Fruit fly (Drosophila melanogaster) whole organism, prepupa: Measurements from ENCODE around the gene Snap24.
A peak's percentile ranks its signal among the peaks of the same experiment; 100 is the strongest.

ENCODE experiments used
- CG10669 ChIP-seq: fragments of 200-800 bp; sonication (Bioruptor generic); optimal IDR thresholded peaks from 3 replicates; lab custom pipeline; 2018; ENCODE audit warnings: missing biosample characterization, mild to moderate bottlenecking, missing genetic modification characterization, moderate library complexity
- CG11902 ChIP-seq: fragments of 200-800 bp; sonication (Bioruptor generic); optimal IDR thresholded peaks from 3 replicates; lab custom pipeline; 2016; ENCODE audit warnings: missing biosample characterization, missing genetic modification characterization
- CG15336 ChIP-seq: fragments of 200-800 bp; sonication (Bioruptor generic); IDR thresholded peaks from 2 replicates; pipeline ENCODE4 v1.3.6; 2022; ENCODE audit warnings: missing biosample characterization, missing genetic modification characterization
- CG1621 ChIP-seq: fragments of 200-800 bp; sonication (Bioruptor generic); optimal IDR thresholded peaks from 3 replicates; lab custom pipeline; 2018; ENCODE audit warnings: missing biosample characterization, mild to moderate bottlenecking, missing genetic modification characterization
- CG3032 ChIP-seq: fragments of 200-800 bp; optimal IDR thresholded peaks from 2 replicates; lab custom pipeline; 2019; ENCODE audit warnings: missing biosample characterization, mild to moderate bottlenecking, missing genetic modification characterization, moderate library complexity
- CG31627 ChIP-seq: fragments of 200-800 bp; sonication (Bioruptor generic); optimal IDR thresholded peaks from 3 replicates; lab custom pipeline; 2016; ENCODE audit warnings: missing biosample characterization, missing genetic modification characterization
- CG32006 ChIP-seq: fragments of 200-800 bp; sonication (Bioruptor generic); optimal IDR thresholded peaks from 3 replicates; lab custom pipeline; 2017; ENCODE audit warnings: missing biosample characterization, mild to moderate bottlenecking, missing genetic modification characterization
- CG6163 ChIP-seq: fragments of 200-800 bp; sonication (Bioruptor generic); IDR thresholded peaks from 3 replicates; pipeline ENCODE4 v1.3.6; 2022; ENCODE audit warnings: missing biosample characterization, missing genetic modification characterization
- CG6276 ChIP-seq: fragments of 200-800 bp; sonication (Bioruptor generic); optimal IDR thresholded peaks from 2 replicates; lab custom pipeline; 2017; ENCODE audit warnings: missing biosample characterization, mild to moderate bottlenecking, missing genetic modification characterization
- CG6792 ChIP-seq: fragments of 200-800 bp; sonication (Bioruptor generic); optimal IDR thresholded peaks from 3 replicates; lab custom pipeline; 2016; ENCODE audit warnings: missing biosample characterization, missing genetic modification characterization
- CG6808 ChIP-seq: fragments of 200-800 bp; sonication (Bioruptor generic); optimal IDR thresholded peaks from 3 replicates; lab custom pipeline; 2017; ENCODE audit warnings: missing biosample characterization, missing genetic modification characterization, mild to moderate bottlenecking, moderate library complexity, missing genetic modification reagents
- CG7368 ChIP-seq: fragments of 200-800 bp; sonication (Bioruptor generic); optimal IDR thresholded peaks from 3 replicates; lab custom pipeline; 2016; ENCODE audit warnings: missing biosample characterization, missing genetic modification characterization
- CG9139 ChIP-seq: fragments of 200-800 bp; sonication (Bioruptor generic); optimal IDR thresholded peaks from 3 replicates; lab custom pipeline; 2017; ENCODE audit warnings: missing biosample characterization, mild to moderate bottlenecking, missing genetic modification characterization
- Eip75B ChIP-seq: fragments of 200-800 bp; sonication (Bioruptor generic); optimal IDR thresholded peaks from 3 replicates; lab custom pipeline; 2016; ENCODE audit warnings: missing biosample characterization, missing genetic modification characterization
- Eip78C ChIP-seq: fragments of 200-800 bp; sonication (Bioruptor generic); peaks from one replicate; lab custom pipeline; 2016; ENCODE audit warnings: missing biosample characterization, missing genetic modification characterization
- Eip93F ChIP-seq: fragments of 200-800 bp; sonication (Bioruptor generic); optimal IDR thresholded peaks from 2 replicates; lab custom pipeline; 2016; ENCODE audit warnings: missing biosample characterization, mild to moderate bottlenecking, missing genetic modification characterization
- Ets21C ChIP-seq: fragments of 200-800 bp; sonication (Bioruptor generic); optimal IDR thresholded peaks from 3 replicates; lab custom pipeline; 2016; ENCODE audit warnings: missing biosample characterization, missing genetic modification characterization
- Ets96B ChIP-seq: fragments of 200-800 bp; optimal IDR thresholded peaks from 2 replicates; lab custom pipeline; 2019; ENCODE audit warnings: missing biosample characterization, mild to moderate bottlenecking, missing genetic modification characterization, moderate library complexity
- Gug ChIP-seq: fragments of 200-800 bp; sonication (Bioruptor generic); IDR thresholded peaks from 2 replicates; pipeline ENCODE4 v1.3.6; 2022; ENCODE audit warnings: missing biosample characterization, missing genetic modification characterization
- Hr38 ChIP-seq: sonication (Bioruptor generic); optimal IDR thresholded peaks from 2 replicates; lab custom pipeline; 2016; ENCODE audit warnings: missing biosample characterization, missing genetic modification characterization
- Hr39 ChIP-seq: fragments of 200-800 bp; sonication (Bioruptor generic); optimal IDR thresholded peaks from 2 replicates; lab custom pipeline; 2016; ENCODE audit warnings: missing biosample characterization, missing genetic modification characterization
- Hr4 ChIP-seq: fragments of 200-800 bp; sonication (Bioruptor generic); optimal IDR thresholded peaks from 3 replicates; lab custom pipeline; 2016; ENCODE audit warnings: missing biosample characterization, missing genetic modification characterization
- Met ChIP-seq: fragments of 200-800 bp; sonication (Bioruptor generic); optimal IDR thresholded peaks from 3 replicates; lab custom pipeline; 2016; ENCODE audit warnings: missing biosample characterization, missing genetic modification characterization
- OdsH ChIP-seq: fragments of 200-800 bp; sonication (Bioruptor generic); optimal IDR thresholded peaks from 3 replicates; lab custom pipeline; 2016; ENCODE audit warnings: missing biosample characterization, missing genetic modification characterization
- Smox ChIP-seq: fragments of 200-800 bp; sonication (Bioruptor generic); optimal IDR thresholded peaks from 3 replicates; lab custom pipeline; 2016; ENCODE audit warnings: missing biosample characterization, missing genetic modification characterization
- Sox102F ChIP-seq: fragments of 200-800 bp; sonication (Bioruptor generic); optimal IDR thresholded peaks from 2 replicates; lab custom pipeline; 2016; ENCODE audit warnings: missing biosample characterization, mild to moderate bottlenecking, missing genetic modification characterization
- Sox14 ChIP-seq: fragments of 200-800 bp; sonication (Bioruptor generic); optimal IDR thresholded peaks from 3 replicates; lab custom pipeline; 2016; ENCODE audit warnings: missing biosample characterization, missing genetic modification characterization
- Sox15 ChIP-seq: fragments of 200-800 bp; sonication (Bioruptor generic); optimal IDR thresholded peaks from 3 replicates; lab custom pipeline; 2016; ENCODE audit warnings: missing biosample characterization, missing genetic modification characterization
- achi ChIP-seq: fragments of 200-800 bp; sonication (Bioruptor generic); optimal IDR thresholded peaks from 3 replicates; lab custom pipeline; 2016; ENCODE audit warnings: missing biosample characterization, missing genetic modification characterization
- acj6 ChIP-seq: fragments of 200-800 bp; sonication (Bioruptor generic); optimal IDR thresholded peaks from 3 replicates; lab custom pipeline; 2016; ENCODE audit warnings: missing biosample characterization, missing genetic modification characterization
- cyc ChIP-seq: fragments of 200-800 bp; sonication (Bioruptor generic); optimal IDR thresholded peaks from 3 replicates; lab custom pipeline; 2016; ENCODE audit warnings: missing biosample characterization, missing genetic modification characterization
- dac ChIP-seq: fragments of 200-800 bp; sonication (Bioruptor generic); optimal IDR thresholded peaks from 2 replicates; lab custom pipeline; 2017; ENCODE audit warnings: missing biosample characterization, mild to moderate bottlenecking, missing genetic modification characterization
- eg ChIP-seq: fragments of 200-800 bp; sonication (Bioruptor generic); IDR thresholded peaks from 3 replicates; pipeline ENCODE4 v1.3.6; 2022; ENCODE audit warnings: missing biosample characterization, missing genetic modification characterization
- esn ChIP-seq: fragments of 200-800 bp; sonication (Bioruptor generic); optimal IDR thresholded peaks from 2 replicates; lab custom pipeline; 2016; ENCODE audit warnings: missing biosample characterization, mild to moderate bottlenecking, missing genetic modification characterization, moderate library complexity
- fkh ChIP-seq: fragments of 200-800 bp; sonication (Bioruptor generic); optimal IDR thresholded peaks from 3 replicates; lab custom pipeline; 2017; ENCODE audit warnings: missing biosample characterization, mild to moderate bottlenecking, missing genetic modification characterization, moderate library complexity
- lz ChIP-seq: fragments of 200-800 bp; sonication (Bioruptor generic); optimal IDR thresholded peaks from 3 replicates; lab custom pipeline; 2016; ENCODE audit warnings: missing biosample characterization, missing genetic modification characterization
- net ChIP-seq: fragments of 200-800 bp; sonication (Bioruptor generic); optimal IDR thresholded peaks from 3 replicates; lab custom pipeline; 2016; ENCODE audit warnings: missing biosample characterization, missing genetic modification characterization
- pdm3 ChIP-seq: fragments of 200-800 bp; sonication (Bioruptor generic); optimal IDR thresholded peaks from 3 replicates; lab custom pipeline; 2016; ENCODE audit warnings: missing biosample characterization, missing genetic modification characterization
- spab ChIP-seq: fragments of 200-800 bp; sonication (Bioruptor generic); optimal IDR thresholded peaks from 2 replicates; lab custom pipeline; 2017; ENCODE audit warnings: missing biosample characterization, mild to moderate bottlenecking, missing genetic modification characterization, missing genetic modification reagents
- svp ChIP-seq: fragments of 200-800 bp; sonication (Bioruptor generic); peaks from one replicate; lab custom pipeline; 2016; ENCODE audit warnings: missing biosample characterization, missing genetic modification characterization
- topi ChIP-seq: fragments of 200-800 bp; sonication (Bioruptor generic); optimal IDR thresholded peaks from 3 replicates; lab custom pipeline; 2016; ENCODE audit warnings: missing biosample characterization, missing genetic modification characterization
- vri ChIP-seq: fragments of 200-800 bp; sonication (Bioruptor generic); optimal IDR thresholded peaks from 3 replicates; lab custom pipeline; 2016; ENCODE audit warnings: missing biosample characterization, mild to moderate bottlenecking, missing genetic modification characterization

The Snap24 gene

DNA sequence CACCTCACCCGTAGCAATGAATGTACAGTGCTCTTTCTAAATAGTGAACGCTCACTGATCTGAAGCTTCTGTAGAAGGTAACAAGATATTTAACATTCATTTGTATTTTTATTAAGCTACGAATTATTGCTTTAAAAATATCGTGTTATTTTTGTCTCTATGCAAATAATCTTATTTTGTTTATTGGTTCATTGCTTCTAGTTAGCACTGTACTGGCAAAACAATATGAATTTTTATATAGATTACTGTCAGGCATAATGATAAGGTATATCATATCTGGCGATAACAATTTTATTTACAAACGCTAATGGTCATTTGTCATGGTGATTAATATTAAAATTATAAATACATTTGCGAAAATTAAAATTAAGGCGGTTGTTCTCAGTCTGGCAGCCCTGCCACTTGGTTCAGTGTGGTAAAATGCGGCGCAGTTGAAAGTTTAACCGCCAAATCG, 8.6 kb upstream of the Snap24 start, which contains the start of gene CG9471 (continued):
- TF ChIP-seq Sox14 (GFP tag; lab: Kevin White, UChicago): peak; percentile 97
- TF ChIP-seq CG15336: peak; percentile 96
- peak; percentile 94 for TF ChIP-seq CG7368
- TF ChIP-seq Gug (GFP tag; lab: Robert Waterston, UW): peak; percentile 91
- peak; percentile 99 for TF ChIP-seq svp (GFP tag; lab: Kevin White, UChicago)
- TF ChIP-seq CG32006 (GFP tag; lab: Kevin White, UChicago): peak; percentile 90
- TF ChIP-seq CG31627 (GFP tag; lab: Kevin White, UChicago): peak; percentile 97
- TF ChIP-seq spab (GFP tag; lab: Kevin White, UChicago): peak; percentile 82

DNA sequence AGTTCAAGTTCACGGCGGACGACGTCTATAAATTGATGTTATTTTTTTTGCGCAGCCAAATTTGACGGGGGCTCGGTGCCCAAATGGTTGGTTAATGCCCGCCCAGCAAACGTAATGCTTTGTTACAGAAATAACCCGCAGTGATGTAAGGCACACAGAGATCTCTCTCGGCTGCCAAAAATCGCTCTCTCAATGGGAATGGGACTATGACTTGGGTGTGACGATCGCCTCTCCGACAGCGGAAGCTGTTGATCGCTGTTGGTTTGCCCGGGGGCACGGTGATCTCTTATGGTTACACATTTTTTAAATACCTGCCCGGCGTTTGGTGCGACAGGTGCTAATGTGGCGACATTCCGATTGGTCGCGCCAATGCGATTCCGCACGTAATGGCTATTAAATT, 7.2 kb upstream of the Snap24 start:
- TF ChIP-seq vri (GFP tag; lab: Kevin White, UChicago) (peak; percentile 63), OdsH (GFP tag; lab: Kevin White, UChicago) (no peak), Hr38 (no peak), CG6276 (no peak), topi (GFP tag; lab: Kevin White, UChicago) (no peak), Eip78C (GFP tag; lab: Kevin White, UChicago) (no peak)

DNA sequence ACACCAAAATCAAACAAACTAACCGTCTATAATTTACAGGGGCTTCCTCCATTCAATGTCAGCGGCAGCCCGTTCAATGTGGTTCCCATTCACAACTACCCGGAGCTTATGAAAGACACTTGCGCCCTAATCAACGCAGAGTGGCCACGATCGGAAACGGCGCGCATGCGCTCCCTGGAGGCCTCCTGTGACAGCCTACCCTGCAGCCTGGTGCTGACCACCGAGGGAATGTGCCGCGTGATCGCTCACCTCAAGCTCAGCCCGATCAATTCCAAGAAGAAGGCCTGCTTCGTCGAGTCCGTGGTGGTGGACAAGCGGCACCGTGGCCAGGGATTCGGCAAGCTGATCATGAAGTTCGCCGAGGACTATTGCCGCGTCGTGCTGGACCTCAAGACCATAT, 5.9 kb upstream of the Snap24 start, which contains the start of gene MED6:
Gene MED6 (minus strand): TSS at position 101 of the 400 bp plus-strand sequence.
- TF ChIP-seq cyc (GFP tag; lab: Kevin White, UChicago) (no peak), CG15336 (no peak)

DNA sequence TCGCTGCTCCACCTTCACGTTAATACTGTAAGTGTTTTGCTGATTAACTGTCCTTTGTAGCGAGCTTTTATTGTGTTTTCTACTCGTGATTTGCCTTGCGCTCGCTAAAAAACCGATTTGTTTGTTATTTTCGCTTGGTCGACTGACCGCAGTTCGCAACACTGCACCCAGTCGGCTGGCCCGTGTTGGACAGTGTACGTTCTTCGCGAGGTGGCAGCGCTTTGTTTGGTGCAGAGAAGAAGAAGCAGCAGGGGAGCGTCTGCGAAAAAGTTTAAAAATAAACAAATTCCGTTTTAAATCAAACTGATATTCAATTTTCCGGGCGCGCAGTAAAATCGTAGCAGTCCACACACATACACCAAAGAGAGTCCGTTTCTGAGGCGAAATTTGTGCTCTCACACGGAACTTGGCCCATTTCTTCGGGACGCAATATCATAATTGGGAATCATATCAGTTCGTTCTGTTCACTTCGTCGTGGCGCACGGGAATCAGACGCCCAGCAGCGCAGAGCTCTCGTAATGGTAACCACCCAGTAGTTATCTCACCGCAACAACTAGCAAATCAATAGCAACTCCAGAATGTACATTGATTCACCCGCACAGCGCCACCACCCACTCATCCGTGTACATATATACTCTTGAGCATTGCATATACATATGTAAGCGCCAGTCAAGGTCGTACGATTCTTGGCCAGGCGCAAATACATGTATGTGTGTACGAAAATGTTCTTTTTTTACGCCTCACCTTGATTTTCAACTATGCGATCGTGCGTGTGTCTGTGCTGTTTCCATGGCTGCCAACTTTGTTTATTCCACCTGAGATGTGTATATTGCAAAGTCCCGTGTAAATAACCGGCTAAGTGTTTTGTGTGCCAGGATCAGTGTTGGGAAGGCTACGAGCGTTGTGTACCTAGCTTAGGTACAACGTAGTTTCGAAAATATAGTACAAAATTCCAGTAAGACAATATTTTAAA, 5.0 kb upstream of the Snap24 start, which contains the start of gene Naa80:
Gene Naa80 (plus strand): TSS at position 215 of the 973 bp plus-strand sequence.
- TF ChIP-seq Eip78C (GFP tag; lab: Kevin White, UChicago): peak; percentile 89
- no peak for TF ChIP-seq dac (GFP tag; lab: Kevin White, UChicago)
- TF ChIP-seq Eip93F (GFP tag; lab: Kevin White, UChicago): no peak
- TF ChIP-seq vri (GFP tag; lab: Kevin White, UChicago): peak; percentile 60
- TF ChIP-seq Hr4: no peak
- peak; percentile 57 for TF ChIP-seq CG7368
- no peak for TF ChIP-seq pdm3
- TF ChIP-seq Sox15 (GFP tag; lab: Kevin White, UChicago): peak; percentile 24
- peak; percentile 73 for TF ChIP-seq cyc (GFP tag; lab: Kevin White, UChicago)
- peak; percentile 42 for TF ChIP-seq OdsH (GFP tag; lab: Kevin White, UChicago)
- TF ChIP-seq esn: peak; percentile 68
- peak; percentile 44 for TF ChIP-seq acj6 (GFP tag; lab: Kevin White, UChicago)
- no peak for TF ChIP-seq CG6276
- no peak for TF ChIP-seq Gug (GFP tag; lab: Robert Waterston, UW)
- TF ChIP-seq CG6792 (GFP tag; lab: Kevin White, UChicago): peak; percentile 59
- peak; percentile 83 for TF ChIP-seq Sox14 (GFP tag; lab: Kevin White, UChicago)
- TF ChIP-seq Sox102F (GFP tag; lab: Kevin White, UChicago): no peak
- peak; percentile 38 for TF ChIP-seq CG3032
- peak; percentile 64 for TF ChIP-seq Eip75B
- no peak for TF ChIP-seq Smox (GFP tag; lab: Kevin White, UChicago)
- peak; percentile 54 for TF ChIP-seq CG10669 (GFP tag; lab: Kevin White, UChicago)
- TF ChIP-seq topi (GFP tag; lab: Kevin White, UChicago): peak; percentile 82
- TF ChIP-seq Hr39 (GFP tag; lab: Kevin White, UChicago): peak; percentile 67
- peak; percentile 57 for TF ChIP-seq CG6808 (GFP tag; lab: Kevin White, UChicago)
- peak; percentile 59 for TF ChIP-seq net
- TF ChIP-seq CG11902 (GFP tag; lab: Kevin White, UChicago): peak; percentile 32
- peak; percentile 80 for TF ChIP-seq fkh (GFP tag; lab: Kevin White, UChicago)
- peak; percentile 48 for TF ChIP-seq achi (GFP tag; lab: Kevin White, UChicago)
- TF ChIP-seq eg: 0 out of 3 replicates have a peak, but pooled peaks have one; percentile 30
- no peak for TF ChIP-seq Hr38
- no peak for TF ChIP-seq Ets21C
- peak; percentile 59; the same call in 2 of the 3 replicates for TF ChIP-seq CG6163 (GFP tag; lab: Robert Waterston, UW)
- no peak for TF ChIP-seq CG9139
- peak; percentile 83 for TF ChIP-seq CG1621
- peak; percentile 63 for TF ChIP-seq lz (GFP tag; lab: Kevin White, UChicago)
- TF ChIP-seq Ets96B (tag; lab: Kevin White, UChicago): no peak
- TF ChIP-seq Met (GFP tag; lab: Kevin White, UChicago): no peak
